Worm (Caenorhabditis elegans): Measurements from ENCODE around the gene cec-2.
A peak's percentile ranks its signal among the peaks of the same experiment; 100 is the strongest.

cec-2 gene

DNA sequence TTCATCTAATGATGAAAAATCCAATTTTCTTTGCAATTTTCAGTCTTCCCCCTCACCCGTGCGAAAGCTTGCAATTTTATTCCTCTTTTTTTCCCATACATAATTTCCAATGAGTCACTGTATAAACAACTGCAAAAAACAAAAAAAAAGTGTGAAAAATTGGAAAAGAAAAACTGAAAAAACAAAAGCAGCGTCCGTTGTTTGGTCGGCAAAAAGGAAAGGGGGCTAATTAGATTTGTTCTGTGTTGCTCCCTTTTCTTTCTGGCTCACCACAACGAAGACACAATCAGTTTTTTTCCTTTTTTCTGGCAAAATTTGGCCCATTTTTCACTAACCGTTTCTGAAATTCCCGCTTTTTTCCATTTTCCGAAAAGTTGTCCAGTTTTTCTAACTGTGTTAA, 41.8 kb downstream of the cec-2 start:
- no peak for TF ChIP-seq zim-3 (tag; optimal IDR thresholded peaks at IDR 0.05)
- TF ChIP-seq egrh-3 (GFP tag; IDR thresholded peaks at IDR 0.05), result no peak
- TF ChIP-seq Y79H2A.3 (GFP tag; conservative IDR thresholded peaks at IDR 0.05), result no peak
- no peak for TF ChIP-seq lin-40 (tag; optimal IDR thresholded peaks at IDR 0.05)

DNA sequence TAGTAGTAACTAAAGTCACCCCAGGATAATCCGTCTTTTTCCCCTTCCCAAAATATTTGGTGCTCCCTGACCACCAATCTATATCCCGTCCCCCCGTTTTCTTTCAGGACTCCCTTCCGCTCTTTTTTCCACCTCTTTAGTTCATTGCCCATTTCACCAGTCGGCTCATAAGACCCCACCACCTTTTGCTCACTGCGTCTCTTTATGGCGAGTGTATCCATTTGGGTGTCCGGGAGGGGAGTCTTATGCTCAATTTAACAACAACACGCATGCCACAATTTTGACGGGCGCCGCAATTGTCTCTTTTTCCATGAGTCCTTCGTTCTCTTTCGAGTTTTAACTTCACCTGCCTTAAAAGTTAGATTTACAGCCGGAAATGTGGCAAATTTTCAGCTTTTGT, 42.7 kb downstream of the cec-2 start:
- no peak for TF ChIP-seq ZK185.1 (tag; optimal IDR thresholded peaks at IDR 0.05; ENCODE audit: poor library complexity, severe bottlenecking)
- no peak for TF ChIP-seq F57C9.4 (tag; optimal IDR thresholded peaks at IDR 0.05)
- no peak for TF ChIP-seq rcor-1 (GFP tag; IDR thresholded peaks at IDR 0.05)
- TF ChIP-seq aptf-2 (GFP tag; conservative IDR thresholded peaks at IDR 0.05), result no peak

DNA sequence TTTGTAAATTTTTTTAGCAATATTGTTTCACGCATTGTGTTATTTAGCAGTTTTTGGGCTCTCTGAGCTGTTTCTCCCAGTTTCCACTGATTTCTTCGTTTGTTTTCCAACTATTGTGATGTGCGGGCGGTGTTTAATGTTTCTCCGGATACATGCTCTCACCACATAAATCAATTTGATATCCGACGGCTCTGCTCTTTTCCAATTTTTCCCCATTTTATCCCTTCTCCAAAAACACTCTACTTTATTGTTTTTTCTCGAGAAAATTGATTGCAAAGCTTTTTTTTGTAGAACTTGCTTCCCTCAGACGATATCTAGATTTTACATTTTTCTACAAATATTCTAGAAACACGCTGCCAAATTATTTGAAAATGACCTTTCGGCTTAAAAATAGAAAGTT, 45.0 kb downstream of the cec-2 start:
- TF ChIP-seq hmg-1.2 (GFP tag; IDR thresholded peaks at IDR 0.05) (no peak), sea-2 (GFP tag; IDR thresholded peaks at IDR 0.05) (no peak), F55B11.4 (tag; optimal IDR thresholded peaks at IDR 0.05; ENCODE audit: borderline replicate concordance, insufficient read depth) (no peak), sptf-2 (GFP tag; optimal IDR thresholded peaks at IDR 0.05) (no peak), aptf-2 (GFP tag; conservative IDR thresholded peaks at IDR 0.05) (no peak), attf-3 (GFP tag; conservative IDR thresholded peaks at IDR 0.05) (no peak), dpff-1 (tag; optimal IDR thresholded peaks at IDR 0.05) (no peak), him-1 (tag; optimal IDR thresholded peaks at IDR 0.05) (no peak), Y56A3A.18 (GFP tag; IDR thresholded peaks at IDR 0.05) (no peak), egl-18 (GFP tag; IDR thresholded peaks at IDR 0.05) (no peak), sdz-38 (tag; optimal IDR thresholded peaks at IDR 0.05) (no peak)

DNA sequence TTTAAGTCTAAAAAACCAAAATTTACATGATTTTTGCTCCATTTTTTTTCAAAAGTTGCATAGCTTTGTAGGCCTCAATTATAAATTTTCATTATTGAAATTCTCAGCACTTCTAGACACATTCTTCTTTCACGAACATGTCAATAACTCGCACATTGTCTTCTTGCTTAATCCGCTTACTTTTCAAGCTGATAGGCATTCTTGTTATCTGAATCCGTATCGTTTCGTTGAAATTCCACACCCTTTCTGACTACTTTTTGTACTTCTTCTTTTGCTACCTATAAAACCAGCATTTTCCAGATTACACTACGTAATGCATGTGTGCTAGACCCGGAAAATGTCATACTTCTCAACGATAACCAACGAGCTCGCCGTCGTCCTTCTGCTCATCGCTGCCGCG, 45.8 kb downstream of the cec-2 start, which contains the start of gene W09G12.9:
Gene W09G12.9, plus strand, starts transcription at position 301 of the 400 bp plus-strand sequence.
- no peak for TF ChIP-seq nhr-90 (tag; optimal IDR thresholded peaks at IDR 0.05)
- TF ChIP-seq F57C9.4 (tag; optimal IDR thresholded peaks at IDR 0.05), result no peak
- TF ChIP-seq lin-26 (GFP tag; IDR thresholded peaks at IDR 0.05), result no peak
- TF ChIP-seq Y95B8A.8 (GFP tag; IDR thresholded peaks at IDR 0.05), result no peak
- peak; percentile 40 for TF ChIP-seq nhr-80 (tag; optimal IDR thresholded peaks at IDR 0.05)
- TF ChIP-seq F55B11.4 (tag; optimal IDR thresholded peaks at IDR 0.05; ENCODE audit: borderline replicate concordance, insufficient read depth), result no peak

DNA sequence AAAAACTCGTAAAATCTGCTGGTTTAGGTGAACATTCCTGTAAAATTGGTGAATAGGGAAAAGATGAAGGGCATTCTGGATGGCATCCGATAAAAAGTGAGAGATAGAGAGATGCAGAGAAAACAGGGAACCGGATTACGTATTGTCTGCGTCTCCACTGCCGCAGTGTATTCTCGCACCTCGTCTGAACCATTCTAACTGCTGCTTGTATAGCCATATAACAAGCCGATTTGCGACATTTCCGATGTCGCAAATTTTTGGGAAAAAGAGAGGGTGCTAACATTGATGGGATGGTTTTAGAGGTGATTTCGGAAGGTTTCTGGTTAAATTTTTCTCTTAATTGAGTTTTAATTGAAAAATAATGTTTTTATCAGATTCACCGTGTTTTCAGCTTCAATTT, 50.7 kb downstream of the cec-2 start, which contains the start of gene W09G12.10:
Gene W09G12.10, minus strand, starts transcription at position 121 of the 400 bp plus-strand sequence.
- TF ChIP-seq B0035.1 (tag; optimal IDR thresholded peaks at IDR 0.05), result no peak
- peak; percentile 81 for TF ChIP-seq hmg-1.2 (GFP tag; IDR thresholded peaks at IDR 0.05)

DNA sequence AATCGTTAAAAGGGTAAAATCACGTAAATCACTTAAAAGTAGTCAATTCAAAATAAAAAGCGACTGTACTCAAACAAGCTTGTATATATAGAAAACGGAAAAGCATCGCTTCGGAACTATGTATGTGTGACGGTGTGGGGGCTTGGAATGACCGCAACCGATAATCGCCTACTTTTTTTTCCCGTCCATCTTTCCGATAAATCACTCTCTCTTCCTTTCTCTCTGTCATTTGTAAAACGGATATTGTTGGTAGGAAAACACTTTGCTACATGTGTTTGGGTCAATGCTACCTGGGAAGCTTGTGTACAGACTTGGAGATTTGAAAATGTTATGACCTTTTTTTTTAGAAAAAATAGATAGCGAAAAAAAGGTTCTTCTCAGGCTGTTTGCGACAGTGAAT, 54.3 kb downstream of the cec-2 start:
- TF ChIP-seq attf-6 (GFP tag; IDR thresholded peaks at IDR 0.05), result no peak
- no peak for TF ChIP-seq chd-7 (tag; optimal IDR thresholded peaks at IDR 0.05)
- TF ChIP-seq lsy-27 (tag; optimal IDR thresholded peaks at IDR 0.05; ENCODE audit: borderline replicate concordance, insufficient read depth), result no peak
- TF ChIP-seq ztf-28 (GFP tag; IDR thresholded peaks at IDR 0.05), result no peak
- TF ChIP-seq snpc-4 (GFP tag; optimal IDR thresholded peaks at IDR 0.05), result no peak
- no peak for TF ChIP-seq snpc-4 (tag; optimal IDR thresholded peaks at IDR 0.05)
- TF ChIP-seq F49E8.2 (tag; optimal IDR thresholded peaks at IDR 0.05; ENCODE audit: insufficient read depth), result no peak
- TF ChIP-seq let-526 (GFP tag; IDR thresholded peaks at IDR 0.05), result no peak
- TF ChIP-seq B0019.2 (GFP tag; conservative IDR thresholded peaks at IDR 0.05), result no peak
- TF ChIP-seq bed-2 (GFP tag; IDR thresholded peaks at IDR 0.05), result no peak
- TF ChIP-seq hmg-20 (GFP tag; IDR thresholded peaks at IDR 0.05), result no peak
- TF ChIP-seq egl-44 (GFP tag; IDR thresholded peaks at IDR 0.05), result no peak
- no peak for TF ChIP-seq lin-54 (GFP tag; optimal IDR thresholded peaks at IDR 0.05)
- no peak for TF ChIP-seq ztf-26 (tag; optimal IDR thresholded peaks at IDR 0.05)
- TF ChIP-seq F37B4.10 (GFP tag; IDR thresholded peaks at IDR 0.05), result no peak
- TF ChIP-seq unc-62 (GFP tag; optimal IDR thresholded peaks at IDR 0.05), result no peak
- no peak for TF ChIP-seq T07F8.4 (tag; optimal IDR thresholded peaks at IDR 0.05)
- no peak for TF ChIP-seq nfyb-1 (GFP tag; IDR thresholded peaks at IDR 0.05)
